Worm (Caenorhabditis elegans): ENCODE results near the gene F42F12.3.

F42F12.3 gene

ce11 chrX:12362951-12363486, 12.6 kb downstream of the F42F12.3 start (continued):
- TF ChIP-seq unc-39 (tag; optimal IDR thresholded peaks at IDR 0.05) (no peak), mls-2 (tag; optimal IDR thresholded peaks at IDR 0.05) (no peak), tbx-8 (GFP tag; optimal IDR thresholded peaks at IDR 0.05) (no peak)

ce11 chrX:12364804-12365203, 14.4 kb downstream of the F42F12.3 start, which contains the start of gene F19H6.5:
TSS of gene F19H6.5 (minus strand) at chrX:12364904.
- TF ChIP-seq unc-62 (GFP tag; optimal IDR thresholded peaks at IDR 0.05) (no peak), ceh-83 (GFP tag; optimal IDR thresholded peaks at IDR 0.05) (no peak), elt-3 (tag; optimal IDR thresholded peaks at IDR 0.05) (no peak), drap-1 (GFP tag; optimal IDR thresholded peaks at IDR 0.05) (no peak), M03D4.4 (tag; optimal IDR thresholded peaks at IDR 0.05) (no peak), unc-120 (tag; optimal IDR thresholded peaks at IDR 0.05; ENCODE audit: poor library complexity, severe bottlenecking) (no peak), blmp-1 (tag; optimal IDR thresholded peaks at IDR 0.05) (no peak), bed-3 (GFP tag; optimal IDR thresholded peaks at IDR 0.05) (no peak), nhr-28 (tag; optimal IDR thresholded peaks at IDR 0.05) (no peak), ham-2 (GFP tag; optimal IDR thresholded peaks at IDR 0.05) (no peak), unc-39 (tag; optimal IDR thresholded peaks at IDR 0.05) (no peak)

ce11 chrX:12365388-12365787, 15.0 kb downstream of the F42F12.3 start, which contains the start of gene F19H6.4:
TSS of gene F19H6.4 (plus strand) at chrX:12365688.
- TF ChIP-seq elt-3 (tag; optimal IDR thresholded peaks at IDR 0.05) (no peak), flh-1 (GFP tag; optimal IDR thresholded peaks at IDR 0.05) (no peak), ceh-83 (GFP tag; optimal IDR thresholded peaks at IDR 0.05) (no peak), unc-39 (tag; optimal IDR thresholded peaks at IDR 0.05) (no peak), ceh-43 (GFP tag; optimal IDR thresholded peaks at IDR 0.05) (no peak), sptf-1 (tag; optimal IDR thresholded peaks at IDR 0.05) (no peak), hlh-1 (tag; optimal IDR thresholded peaks at IDR 0.05) (no peak), ces-1 (GFP tag; optimal IDR thresholded peaks at IDR 0.05) (no peak), pha-4 (tag; optimal IDR thresholded peaks at IDR 0.05) (no peak), nhr-2 (tag; optimal IDR thresholded peaks at IDR 0.05) (no peak), tbx-8 (GFP tag; optimal IDR thresholded peaks at IDR 0.05) (no peak), lin-32 (GFP tag; optimal IDR thresholded peaks at IDR 0.05) (no peak), unc-120 (tag; optimal IDR thresholded peaks at IDR 0.05; ENCODE audit: poor library complexity, severe bottlenecking) (no peak), nhr-76 (tag; optimal IDR thresholded peaks at IDR 0.05) (no peak), M03D4.4 (tag; optimal IDR thresholded peaks at IDR 0.05) (no peak), ztf-11 (tag; optimal IDR thresholded peaks at IDR 0.05) (no peak), unc-62 (GFP tag; optimal IDR thresholded peaks at IDR 0.05) (no peak)

ce11 chrX:12367498-12367897, 17.1 kb downstream of the F42F12.3 start:
- TF ChIP-seq tbx-8 (GFP tag; optimal IDR thresholded peaks at IDR 0.05) (peak; percentile 36), snpc-4 (tag; optimal IDR thresholded peaks at IDR 0.05) (no peak), ceh-43 (GFP tag; optimal IDR thresholded peaks at IDR 0.05) (peak; percentile 44), nhr-2 (tag; optimal IDR thresholded peaks at IDR 0.05) (no peak), elt-3 (tag; optimal IDR thresholded peaks at IDR 0.05) (no peak), mep-1 (tag; optimal IDR thresholded peaks at IDR 0.05) (peak; percentile 11), ztf-11 (tag; optimal IDR thresholded peaks at IDR 0.05) (no peak), mab-5 (tag; optimal IDR thresholded peaks at IDR 0.05) (no peak), elt-1 (tag; optimal IDR thresholded peaks at IDR 0.05; ENCODE audit: borderline replicate concordance, insufficient read depth) (no peak), ces-1 (GFP tag; optimal IDR thresholded peaks at IDR 0.05) (peak; percentile 2), nhr-12 (tag; optimal IDR thresholded peaks at IDR 0.05) (no peak), ceh-83 (GFP tag; optimal IDR thresholded peaks at IDR 0.05) (peak; percentile 84), unc-39 (tag; optimal IDR thresholded peaks at IDR 0.05) (no peak), M03D4.4 (tag; optimal IDR thresholded peaks at IDR 0.05) (peak; percentile 74), sem-2 (GFP tag; optimal IDR thresholded peaks at IDR 0.05) (peak; percentile 64), lin-13 (tag; optimal IDR thresholded peaks at IDR 0.05) (no peak), sptf-1 (tag; optimal IDR thresholded peaks at IDR 0.05) (peak; percentile 72), nhr-28 (tag; optimal IDR thresholded peaks at IDR 0.05) (no peak), lin-32 (GFP tag; optimal IDR thresholded peaks at IDR 0.05) (peak; percentile 49), nhr-76 (tag; optimal IDR thresholded peaks at IDR 0.05) (no peak), bed-3 (GFP tag; optimal IDR thresholded peaks at IDR 0.05) (peak; percentile 59), flh-1 (GFP tag; optimal IDR thresholded peaks at IDR 0.05) (no peak), drap-1 (GFP tag; optimal IDR thresholded peaks at IDR 0.05) (peak; percentile 80), nhr-237 (tag; optimal IDR thresholded peaks at IDR 0.05) (no peak), unc-62 (GFP tag; optimal IDR thresholded peaks at IDR 0.05) (no peak), mls-2 (tag; optimal IDR thresholded peaks at IDR 0.05) (peak; percentile 72), pha-4 (tag; optimal IDR thresholded peaks at IDR 0.05) (no peak), zip-8 (tag; optimal IDR thresholded peaks at IDR 0.05) (no peak), unc-120 (tag; optimal IDR thresholded peaks at IDR 0.05; ENCODE audit: poor library complexity, severe bottlenecking) (peak; percentile 41), lsy-2 (tag; optimal IDR thresholded peaks at IDR 0.05) (no peak), cnd-1 (tag; optimal IDR thresholded peaks at IDR 0.05) (peak; percentile 74), ceh-39 (tag; optimal IDR thresholded peaks at IDR 0.05) (no peak), hlh-1 (tag; optimal IDR thresholded peaks at IDR 0.05) (peak; percentile 26), ham-2 (GFP tag; optimal IDR thresholded peaks at IDR 0.05) (peak; percentile 51), blmp-1 (tag; optimal IDR thresholded peaks at IDR 0.05) (no peak)
